Worm (Caenorhabditis elegans): ENCODE measurements around the gene C18A11.4.

The C18A11.4 gene

DNA sequence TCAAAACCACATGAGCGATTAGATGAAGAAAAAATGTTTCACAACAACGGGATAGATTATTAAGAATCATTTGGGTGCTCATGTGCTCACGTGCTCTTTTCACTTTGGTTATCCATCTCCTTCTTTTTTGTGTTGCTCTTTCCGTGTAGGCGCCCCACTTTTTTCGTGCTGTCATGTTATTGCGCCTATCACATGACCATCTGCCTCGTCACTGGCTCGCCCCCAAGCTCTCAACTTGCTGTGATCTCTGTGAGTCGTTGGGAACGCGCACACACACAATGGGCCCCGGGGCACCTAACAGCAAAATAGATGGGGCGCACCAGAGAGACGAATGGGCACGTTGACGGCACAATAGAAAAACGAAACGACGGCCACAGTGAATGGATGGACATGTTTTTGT, 23.7 kb upstream of the C18A11.4 start (continued):
- peak; percentile 66 for TF ChIP-seq dmd-6 (GFP tag; IDR thresholded peaks at IDR 0.05)
- no peak for TF ChIP-seq F44E2.7 (GFP tag; IDR thresholded peaks at IDR 0.05)
- TF ChIP-seq nhr-48 (tag; optimal IDR thresholded peaks at IDR 0.05) = peak; percentile 53
- TF ChIP-seq aha-1 (tag) = peak; percentile 98

DNA sequence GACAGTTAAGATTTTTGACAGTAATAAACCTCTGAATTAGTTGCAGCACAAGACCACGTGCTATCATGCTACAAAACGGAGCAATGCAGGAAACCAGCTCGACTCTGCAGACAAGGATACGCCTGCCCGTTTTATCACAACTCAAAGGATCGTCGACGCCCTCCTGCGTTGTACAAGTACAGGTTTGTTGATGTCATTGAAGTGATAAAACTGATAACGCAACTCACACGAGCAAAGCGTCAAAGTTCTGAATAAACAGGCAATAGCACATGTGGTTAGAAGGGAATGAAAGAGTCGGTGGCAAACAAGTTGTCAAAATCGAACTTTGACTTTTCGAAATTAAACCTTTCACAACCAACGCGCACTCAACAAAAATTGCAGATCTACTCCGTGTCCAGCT, 22.6 kb upstream of the C18A11.4 start:
- 0 out of 2 replicates have a peak, but pooled peaks have one; percentile 23 for TF ChIP-seq zfp-3 (GFP tag; conservative IDR thresholded peaks at IDR 0.05)
- TF ChIP-seq pha-4 (GFP tag; IDR thresholded peaks at IDR 0.05) = no peak
- no peak for TF ChIP-seq pha-4 (tag; optimal IDR thresholded peaks at IDR 0.05)
- TF ChIP-seq F37D6.2 (tag; optimal IDR thresholded peaks at IDR 0.05) = no peak
- TF ChIP-seq ama-1 (optimal IDR thresholded peaks at IDR 0.05) = no peak
- 0 out of 2 replicates have a peak, but pooled peaks have one; percentile 20 for TF ChIP-seq T26A8.4 (GFP tag; IDR thresholded peaks at IDR 0.05)
- peak; percentile 79 for TF ChIP-seq dmd-6 (GFP tag; IDR thresholded peaks at IDR 0.05)
- TF ChIP-seq tag-97 (GFP tag; IDR thresholded peaks at IDR 0.05) = no peak
- no peak for TF ChIP-seq ceh-82 (tag; optimal IDR thresholded peaks at IDR 0.05)
- TF ChIP-seq hif-1 (tag; optimal IDR thresholded peaks at IDR 0.05) = peak in 1 of 2 experiments; percentile 45
- TF ChIP-seq daf-16 (GFP tag; optimal IDR thresholded peaks at IDR 0.05) = no peak
- TF ChIP-seq daf-16 (tag; optimal IDR thresholded peaks at IDR 0.05) = peak; percentile 98
- peak; percentile 52 for TF ChIP-seq hlh-30 (tag; optimal IDR thresholded peaks at IDR 0.05; ENCODE audit: insufficient read depth)
- TF ChIP-seq snpc-4 (tag; optimal IDR thresholded peaks at IDR 0.05) = no peak
- 0 out of 2 replicates have a peak, but pooled peaks have one; percentile 38 for TF ChIP-seq php-3 (GFP tag; IDR thresholded peaks at IDR 0.05)
- peak; percentile 44; the same call in 1 of the 2 replicates for TF ChIP-seq lin-1 (GFP tag; IDR thresholded peaks at IDR 0.05)
- TF ChIP-seq mdt-29 (GFP tag; IDR thresholded peaks at IDR 0.05) = 0 out of 2 replicates have a peak, but pooled peaks have one; percentile 37
- TF ChIP-seq mdl-1 (tag; optimal IDR thresholded peaks at IDR 0.05) = peak in 1 of 2 experiments; percentile 75
- peak; percentile 10 for TF ChIP-seq nhr-102 (tag; optimal IDR thresholded peaks at IDR 0.05)
- no peak for TF ChIP-seq rbr-2 (tag; optimal IDR thresholded peaks at IDR 0.05)
- peak; percentile 86 for TF ChIP-seq hlh-11 (tag; optimal IDR thresholded peaks at IDR 0.05)
- TF ChIP-seq pqm-1 (tag; optimal IDR thresholded peaks at IDR 0.05) = peak; percentile 63
- TF ChIP-seq unc-39 (tag; optimal IDR thresholded peaks at IDR 0.05) = no peak
- 0 out of 2 replicates have a peak, but pooled peaks have one; percentile 31 for TF ChIP-seq egl-43 (GFP tag; IDR thresholded peaks at IDR 0.05)
- no peak for TF ChIP-seq sdz-12 (GFP tag; optimal IDR thresholded peaks at IDR 0.05)
- TF ChIP-seq saeg-2 (GFP tag; IDR thresholded peaks at IDR 0.05) = 0 out of 2 replicates have a peak, but pooled peaks have one; percentile 38
- TF ChIP-seq madf-9 (GFP tag; conservative IDR thresholded peaks at IDR 0.05) = no peak
- peak; percentile 56 for TF ChIP-seq nhr-28 (tag; optimal IDR thresholded peaks at IDR 0.05)
- peak; percentile 48 for TF ChIP-seq mxl-3 (GFP tag; optimal IDR thresholded peaks at IDR 0.05)
- TF ChIP-seq duxl-1 (tag; optimal IDR thresholded peaks at IDR 0.05; ENCODE audit: poor library complexity) = peak; percentile 18
- TF ChIP-seq mes-2 (tag; optimal IDR thresholded peaks at IDR 0.05; ENCODE audit: poor library complexity, severe bottlenecking) = peak; percentile 47
- TF ChIP-seq dve-1 (tag; optimal IDR thresholded peaks at IDR 0.05; ENCODE audit: insufficient read depth) = peak; percentile 82
- TF ChIP-seq F49E8.2 (tag; optimal IDR thresholded peaks at IDR 0.05; ENCODE audit: borderline replicate concordance) = no peak
- TF ChIP-seq D1046.2 (GFP tag; IDR thresholded peaks at IDR 0.05) = no peak
- no peak for TF ChIP-seq gei-8 (GFP tag; optimal IDR thresholded peaks at IDR 0.05)
- TF ChIP-seq nhr-77 (tag; optimal IDR thresholded peaks at IDR 0.05) = peak; percentile 74

DNA sequence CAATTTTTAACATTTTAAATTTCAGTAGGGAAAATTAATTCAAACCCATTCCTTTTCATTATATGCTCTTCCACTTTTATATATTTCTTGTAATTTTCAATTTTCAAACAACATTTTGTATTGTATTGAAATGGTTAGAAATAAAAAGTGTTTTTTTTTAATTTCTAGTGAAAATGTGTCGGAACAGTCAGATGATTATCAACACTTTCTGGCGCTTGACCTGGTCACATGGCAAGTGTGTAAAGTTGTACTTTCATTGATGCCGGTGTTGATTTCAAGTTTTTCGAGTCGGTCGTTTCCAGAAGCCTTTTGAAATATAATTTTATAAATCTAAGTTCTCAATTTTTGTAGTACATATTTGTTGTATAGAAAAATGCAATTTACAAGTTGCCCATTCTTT, 18.6 kb upstream of the C18A11.4 start:
- TF ChIP-seq daf-16 (GFP tag; optimal IDR thresholded peaks at IDR 0.05) = no peak
- TF ChIP-seq daf-16 (tag; optimal IDR thresholded peaks at IDR 0.05) = peak; percentile 83
- peak in 1 of 2 experiments; percentile 44 for TF ChIP-seq mdl-1 (tag; optimal IDR thresholded peaks at IDR 0.05)
- peak; percentile 24 for TF ChIP-seq nhr-48 (tag; optimal IDR thresholded peaks at IDR 0.05)
- no peak for TF ChIP-seq egl-27 (tag; optimal IDR thresholded peaks at IDR 0.05)
- TF ChIP-seq ztf-11 (tag; optimal IDR thresholded peaks at IDR 0.05) = no peak
- no peak for TF ChIP-seq Y5F2A.4 (GFP tag; optimal IDR thresholded peaks at IDR 0.05)
- TF ChIP-seq nhr-102 (tag; optimal IDR thresholded peaks at IDR 0.05) = no peak
- TF ChIP-seq php-3 (GFP tag; IDR thresholded peaks at IDR 0.05) = no peak
- TF ChIP-seq jun-1 (tag; optimal IDR thresholded peaks at IDR 0.05) = no peak
- TF ChIP-seq hlh-30 (tag; optimal IDR thresholded peaks at IDR 0.05; ENCODE audit: insufficient read depth) = peak; percentile 93
- TF ChIP-seq nhr-28 (tag; optimal IDR thresholded peaks at IDR 0.05) = peak; percentile 88
- no peak for TF ChIP-seq T26A8.4 (GFP tag; IDR thresholded peaks at IDR 0.05)
- TF ChIP-seq zag-1 (tag; optimal IDR thresholded peaks at IDR 0.05) = no peak
- no peak for TF ChIP-seq zip-2 (tag; optimal IDR thresholded peaks at IDR 0.05)
- TF ChIP-seq nhr-6 (tag; optimal IDR thresholded peaks at IDR 0.05) = no peak
- TF ChIP-seq dmd-6 (GFP tag; IDR thresholded peaks at IDR 0.05) = peak; percentile 54
- peak; percentile 64 for TF ChIP-seq nhr-77 (tag; optimal IDR thresholded peaks at IDR 0.05)
- peak; percentile 45 for TF ChIP-seq dve-1 (tag; optimal IDR thresholded peaks at IDR 0.05; ENCODE audit: insufficient read depth)
- TF ChIP-seq nhr-41 (GFP tag; IDR thresholded peaks at IDR 0.05) = no peak
- TF ChIP-seq Y105C5A.15 (GFP tag; IDR thresholded peaks at IDR 0.05) = no peak

Data from whole organism, L4 larva.